Worm (Caenorhabditis elegans) whole organism, L2 larva: ENCODE measurements around the gene bus-17.

Experiments
- C34F6.9 ChIP-seq: fragments of 150-350 bp; optimal IDR thresholded peaks from 2 replicates; lab custom pipeline; 2014; ENCODE audit warnings: missing biosample characterization, missing genetic modification characterization
- F13H6.1 ChIP-seq: sonication (generic microtip); optimal IDR thresholded peaks from 2 replicates; lab custom pipeline; 2016; ENCODE audit warnings: missing genetic modification characterization, missing compliant biosample characterization
- R02D3.7 ChIP-seq: fragments of 150-350 bp; optimal IDR thresholded peaks from 2 replicates; lab custom pipeline; 2014; ENCODE audit warnings: missing biosample characterization, missing genetic modification characterization
- Y55F3AM.14 ChIP-seq: fragments of 200-800 bp; sonication (Bioruptor generic); optimal IDR thresholded peaks from 2 replicates; lab custom pipeline; 2018; ENCODE audit warnings: mild to moderate bottlenecking, missing genetic modification characterization, missing compliant biosample characterization
- ZK546.5 ChIP-seq: sonication (generic microtip); optimal IDR thresholded peaks from 2 replicates; lab custom pipeline; 2017; ENCODE audit warnings: missing biosample characterization, missing genetic modification characterization
- alr-1 ChIP-seq: fragments of 150-350 bp; optimal IDR thresholded peaks from 2 replicates; lab custom pipeline; 2014; ENCODE audit warnings: missing biosample characterization, missing genetic modification characterization
- aly-2 ChIP-seq: fragments of 150-350 bp; optimal IDR thresholded peaks from 2 replicates; lab custom pipeline; 2014; ENCODE audit warnings: missing biosample characterization, missing genetic modification characterization
- ama-1 ChIP-seq: fragments of 150-350 bp; optimal IDR thresholded peaks from 2 replicates; lab custom pipeline; 2018; ENCODE audit warnings: inconsistent platforms
- blmp-1 ChIP-seq: sonication (generic microtip); optimal IDR thresholded peaks from 2 replicates; lab custom pipeline; 2017; ENCODE audit warnings: missing genetic modification characterization, mild to moderate bottlenecking, missing compliant biosample characterization, antibody characterized with exemption, moderate library complexity; ENCODE audit not compliant: insufficient read depth
- ceh-16 ChIP-seq: fragments of 150-350 bp; optimal IDR thresholded peaks from 2 replicates; lab custom pipeline; 2014; ENCODE audit warnings: missing biosample characterization, missing genetic modification characterization
- ceh-82 ChIP-seq: fragments of 150-350 bp; optimal IDR thresholded peaks from 2 replicates; lab custom pipeline; 2014; ENCODE audit warnings: missing biosample characterization, missing genetic modification characterization
- crh-2 ChIP-seq: sonication (generic microtip); optimal IDR thresholded peaks from 2 replicates; lab custom pipeline; 2017; ENCODE audit warnings: missing biosample characterization, missing genetic modification characterization
- dmd-4 ChIP-seq: sonication (generic microtip); optimal IDR thresholded peaks from 2 replicates; lab custom pipeline; 2017; ENCODE audit warnings: missing biosample characterization, missing genetic modification characterization
- egl-27 ChIP-seq: sonication (generic microtip); optimal IDR thresholded peaks from 3 replicates; lab custom pipeline; 2017; ENCODE audit warnings: missing biosample characterization, missing genetic modification reagents, missing genetic modification characterization
- elt-1 ChIP-seq: fragments of 150-350 bp; optimal IDR thresholded peaks from 2 replicates; lab custom pipeline; 2014; ENCODE audit warnings: missing biosample characterization, missing genetic modification characterization
- elt-3 ChIP-seq: sonication (generic microtip); optimal IDR thresholded peaks from 2 replicates; lab custom pipeline; 2017; ENCODE audit warnings: missing biosample characterization, missing genetic modification characterization
- fos-1 ChIP-seq: fragments of 150-350 bp; optimal IDR thresholded peaks from 2 replicates; lab custom pipeline; 2014; ENCODE audit warnings: missing biosample characterization, missing genetic modification characterization
- gmeb-1 ChIP-seq: fragments of 150-350 bp; optimal IDR thresholded peaks from 2 replicates; lab custom pipeline; 2014; ENCODE audit warnings: missing biosample characterization, missing genetic modification characterization
- lin-11 ChIP-seq: fragments of 150-350 bp; sonication (generic microtip); optimal IDR thresholded peaks from 2 replicates; lab custom pipeline; 2014; ENCODE audit warnings: missing biosample characterization, missing genetic modification characterization, inconsistent platforms, mixed read lengths
- lin-13 ChIP-seq: fragments of 150-350 bp; optimal IDR thresholded peaks from 2 replicates; lab custom pipeline; 2014; ENCODE audit warnings: missing biosample characterization, missing genetic modification reagents, missing genetic modification characterization
- lin-39 ChIP-seq: fragments of 150-350 bp; optimal IDR thresholded peaks from 2 replicates; lab custom pipeline; 2014; ENCODE audit warnings: missing biosample characterization, missing genetic modification reagents, missing genetic modification characterization
- lsy-2 ChIP-seq, 2 experiments: fragments of 150-350 bp in 1 of 2; sonication (generic microtip) in 1 of 2; optimal IDR thresholded peaks; 2 replicates each; lab custom pipeline; 2014 to 2017; ENCODE audit warnings: missing biosample characterization in 2 of 2, missing genetic modification characterization in 2 of 2
- mab-5 ChIP-seq: fragments of 150-350 bp; optimal IDR thresholded peaks from 2 replicates; lab custom pipeline; 2014; ENCODE audit warnings: missing biosample characterization, missing genetic modification characterization
- mbf-1 ChIP-seq: sonication (generic microtip); optimal IDR thresholded peaks from 2 replicates; lab custom pipeline; 2017; ENCODE audit warnings: missing biosample characterization, missing genetic modification characterization
- mdl-1 ChIP-seq, 2 experiments: fragments of 150-350 bp in 1 of 2; sonication (generic microtip) in 1 of 2; optimal IDR thresholded peaks; 2 replicates each; lab custom pipeline; 2017; ENCODE audit warnings: missing biosample characterization in 2 of 2, missing genetic modification characterization in 2 of 2
- nhr-10 ChIP-seq: sonication (generic microtip); optimal IDR thresholded peaks from 2 replicates; lab custom pipeline; 2017; ENCODE audit warnings: missing biosample characterization, missing genetic modification characterization
- nhr-11 ChIP-seq: fragments of 150-350 bp; optimal IDR thresholded peaks from 2 replicates; lab custom pipeline; 2014; ENCODE audit warnings: missing biosample characterization, missing genetic modification characterization
- nhr-12 ChIP-seq: fragments of 150-350 bp; optimal IDR thresholded peaks from 2 replicates; lab custom pipeline; 2014; ENCODE audit warnings: missing biosample characterization, missing genetic modification characterization
- nhr-129 ChIP-seq: fragments of 150-350 bp; optimal IDR thresholded peaks from 2 replicates; lab custom pipeline; 2014; ENCODE audit warnings: missing biosample characterization, missing genetic modification characterization
- nhr-21 ChIP-seq: fragments of 150-350 bp; optimal IDR thresholded peaks from 2 replicates; lab custom pipeline; 2014; ENCODE audit warnings: missing biosample characterization, missing genetic modification characterization
- nhr-23 ChIP-seq: fragments of 150-350 bp; optimal IDR thresholded peaks from 2 replicates; lab custom pipeline; 2014; ENCODE audit warnings: missing biosample characterization, missing genetic modification reagents, missing genetic modification characterization
- nhr-237 ChIP-seq: fragments of 150-350 bp; optimal IDR thresholded peaks from 2 replicates; lab custom pipeline; 2014; ENCODE audit warnings: missing biosample characterization, missing genetic modification characterization
- nhr-25 ChIP-seq: fragments of 150-350 bp; sonication (generic microtip); optimal IDR thresholded peaks from 3 replicates; lab custom pipeline; 2014; ENCODE audit warnings: missing biosample characterization, missing genetic modification characterization
- nhr-6 ChIP-seq: fragments of 150-350 bp; optimal IDR thresholded peaks from 2 replicates; lab custom pipeline; 2014; ENCODE audit warnings: missing biosample characterization, missing genetic modification characterization
- nhr-77 ChIP-seq: fragments of 150-350 bp; optimal IDR thresholded peaks from 2 replicates; lab custom pipeline; 2014; ENCODE audit warnings: missing biosample characterization, missing genetic modification characterization
- peb-1 ChIP-seq: fragments of 150-350 bp; optimal IDR thresholded peaks from 2 replicates; lab custom pipeline; 2014; ENCODE audit warnings: missing biosample characterization, missing genetic modification characterization
- sem-4 ChIP-seq: fragments of 150-350 bp; optimal IDR thresholded peaks from 2 replicates; lab custom pipeline; 2014; ENCODE audit warnings: missing biosample characterization, missing genetic modification reagents, missing genetic modification characterization
- skn-1 ChIP-seq: sonication (generic microtip); optimal IDR thresholded peaks from 2 replicates; lab custom pipeline; 2017; ENCODE audit warnings: missing biosample characterization, missing genetic modification characterization
- sma-3 ChIP-seq: sonication (generic microtip); optimal IDR thresholded peaks from 2 replicates; lab custom pipeline; 2016; ENCODE audit warnings: missing genetic modification reagents, missing genetic modification characterization, missing compliant biosample characterization
- sma-9 ChIP-seq, 2 experiments: fragments of 150-350 bp in 1 of 2; sonication (generic microtip) in 1 of 2; optimal IDR thresholded peaks; 2 replicates each; lab custom pipeline; 2014 to 2016; ENCODE audit warnings: missing genetic modification characterization in 2 of 2, mild to moderate bottlenecking in 1 of 2, missing biosample characterization in 1 of 2, missing compliant biosample characterization in 1 of 2, missing genetic modification reagents in 1 of 2, moderate library complexity in 1 of 2
- snpc-4 ChIP-seq: fragments of 150-350 bp; optimal IDR thresholded peaks from 2 replicates; lab custom pipeline; 2014; ENCODE audit warnings: missing biosample characterization, missing genetic modification characterization
- unc-39 ChIP-seq: fragments of 150-350 bp; optimal IDR thresholded peaks from 2 replicates; lab custom pipeline; 2014; ENCODE audit warnings: missing biosample characterization, missing genetic modification characterization
- unc-55 ChIP-seq: fragments of 150-350 bp; sonication (generic microtip); optimal IDR thresholded peaks from 3 replicates; lab custom pipeline; 2014; ENCODE audit warnings: missing biosample characterization, missing genetic modification reagents, missing genetic modification characterization
- unc-62 ChIP-seq: fragments of 150-350 bp; optimal IDR thresholded peaks from 2 replicates; lab custom pipeline; 2014; ENCODE audit warnings: missing biosample characterization, missing genetic modification reagents, missing genetic modification characterization
- zag-1 ChIP-seq: fragments of 150-350 bp; optimal IDR thresholded peaks from 2 replicates; lab custom pipeline; 2014; ENCODE audit warnings: missing biosample characterization, missing genetic modification characterization
- ztf-1 ChIP-seq: fragments of 200-800 bp; sonication (Bioruptor generic); conservative IDR thresholded peaks from 2 replicates; pipeline ENCODE4 v1.3.6; 2022; ENCODE audit warnings: missing genetic modification characterization, missing compliant biosample characterization
- ztf-11 ChIP-seq: sonication (generic microtip); optimal IDR thresholded peaks from 2 replicates; lab custom pipeline; 2017; ENCODE audit warnings: missing biosample characterization, missing genetic modification characterization
- ztf-4 ChIP-seq: fragments of 150-350 bp; optimal IDR thresholded peaks from 2 replicates; lab custom pipeline; 2014; ENCODE audit warnings: missing biosample characterization, missing genetic modification characterization

Gene bus-17

ce11 chrX:15740526-15740925, 25.6 kb downstream of the bus-17 start, which contains the start of gene srg-64:
TSS of gene srg-64 (minus strand) at chrX:15740626.
- TF ChIP-seq nhr-129 (tag; lab: Kevin White, UChicago) (no peak), lin-11 (tag; lab: Kevin White, UChicago) (no peak), nhr-237 (no peak), sma-9 (GFP tag; optimal IDR thresholded peaks at IDR 0.05; lab: Kevin White, UChicago) (no peak), sma-9 (tag; optimal IDR thresholded peaks at IDR 0.05; lab: Kevin White, UChicago) (no peak), nhr-23 (tag; lab: Kevin White, UChicago) (no peak), mab-5 (tag; lab: Kevin White, UChicago) (no peak), nhr-25 (tag; lab: Kevin White, UChicago) (no peak), fos-1 (tag; lab: Kevin White, UChicago) (no peak), peb-1 (tag; lab: Kevin White, UChicago) (no peak), blmp-1 (tag; lab: Kevin White, UChicago) (no peak), skn-1 (no peak), sma-3 (no peak), nhr-21 (tag; lab: Kevin White, UChicago) (no peak), nhr-77 (tag; lab: Kevin White, UChicago) (no peak), aly-2 (tag; lab: Kevin White, UChicago) (no peak), crh-2 (tag; lab: Kevin White, UChicago) (no peak)
- TF ChIP-seq, all 48 proteins: peak for 0

DNA sequence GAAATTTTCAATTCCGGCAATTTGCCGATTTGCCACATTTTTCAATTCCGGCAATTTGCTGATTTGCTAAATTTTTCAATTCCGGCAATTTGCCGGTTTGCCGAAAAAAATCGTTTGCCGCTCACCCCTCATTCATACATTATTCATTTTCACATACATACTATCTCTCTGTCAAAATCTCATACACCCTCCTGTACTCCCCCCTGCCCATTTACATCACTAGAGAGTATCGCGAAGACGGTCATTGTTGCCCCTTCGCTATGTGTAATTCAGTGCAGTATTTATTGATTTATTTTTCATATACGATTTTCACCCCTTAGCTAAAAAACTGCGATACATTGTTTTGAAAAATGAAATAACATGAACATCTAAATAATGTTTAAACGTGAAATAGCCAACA, 29.7 kb downstream of the bus-17 start:
- TF ChIP-seq mbf-1 (tag; lab: Kevin White, UChicago) (no peak), nhr-23 (tag; lab: Kevin White, UChicago) (no peak), nhr-6 (tag; lab: Kevin White, UChicago) (peak; percentile 18), nhr-11 (no peak), unc-55 (GFP tag; lab: Kevin White, UChicago) (peak; percentile 54), aly-2 (tag; lab: Kevin White, UChicago) (no peak), C34F6.9 (tag; lab: Kevin White, UChicago) (peak; percentile 32), lin-13 (GFP tag; lab: Kevin White, UChicago) (peak; percentile 78), alr-1 (tag; lab: Kevin White, UChicago) (no peak), ceh-16 (tag; lab: Kevin White, UChicago) (peak; percentile 46), nhr-77 (tag; lab: Kevin White, UChicago) (peak; percentile 55), nhr-25 (tag; lab: Kevin White, UChicago) (no peak), lin-39 (tag; lab: Kevin White, UChicago) (no peak), zag-1 (no peak), egl-27 (tag; lab: Kevin White, UChicago) (peak; percentile 34), sma-9 (GFP tag; optimal IDR thresholded peaks at IDR 0.05; lab: Kevin White, UChicago) (peak; percentile 83), sma-9 (tag; optimal IDR thresholded peaks at IDR 0.05; lab: Kevin White, UChicago) (no peak), ztf-1 (no peak), Y55F3AM.14 (GFP tag; lab: Kevin White, UChicago) (no peak), R02D3.7 (tag; lab: Kevin White, UChicago) (no peak), sma-3 (peak; percentile 86), nhr-129 (tag; lab: Kevin White, UChicago) (peak; percentile 85), nhr-12 (tag; lab: Kevin White, UChicago) (no peak), dmd-4 (tag; lab: Kevin White, UChicago) (no peak), mab-5 (tag; lab: Kevin White, UChicago) (peak; percentile 30), nhr-10 (tag; lab: Kevin White, UChicago) (no peak), unc-39 (no peak), nhr-237 (peak; percentile 40), F13H6.1 (tag; lab: Kevin White, UChicago) (no peak), crh-2 (tag; lab: Kevin White, UChicago) (peak; percentile 89), peb-1 (tag; lab: Kevin White, UChicago) (no peak), sem-4 (tag; lab: Kevin White, UChicago) (peak; percentile 57), blmp-1 (tag; lab: Kevin White, UChicago) (no peak), elt-1 (tag; lab: Kevin White, UChicago) (no peak), gmeb-1 (peak; percentile 80), lin-11 (tag; lab: Kevin White, UChicago) (peak; percentile 9), ztf-11 (tag; lab: Kevin White, UChicago) (no peak), mdl-1 (tag; optimal IDR thresholded peaks at IDR 0.05; lab: Kevin White, UChicago) (peak in 1 of 2 experiments; percentile 7), unc-62 (GFP tag; lab: Kevin White, UChicago) (no peak), snpc-4 (tag; lab: Kevin White, UChicago) (peak; percentile 68), ceh-82 (no peak), ztf-4 (tag; lab: Kevin White, UChicago) (no peak), nhr-21 (tag; lab: Kevin White, UChicago) (peak; percentile 86), skn-1 (no peak), elt-3 (no peak), ama-1 (lab: Kevin White, UChicago) (no peak), lsy-2 (tag; optimal IDR thresholded peaks at IDR 0.05; lab: Kevin White, UChicago) (peak; percentile 44 to 71), fos-1 (tag; lab: Kevin White, UChicago) (peak; percentile 55), ZK546.5 (tag; lab: Kevin White, UChicago) (no peak)
